Fruit fly (Drosophila melanogaster) whole organism, embryonic: ENCODE results near the gene PIG-B.

ENCODE experiments used
- Ada2b ChIP-seq: fragments of 200-800 bp; sonication (Bioruptor generic); IDR thresholded peaks from 2 replicates; pipeline ENCODE4 v1.3.6; 2022; ENCODE audit warnings: missing biosample characterization, missing genetic modification characterization
- Blimp-1 ChIP-seq: fragments of 200-800 bp; sonication (Bioruptor generic); optimal IDR thresholded peaks from 3 replicates; lab custom pipeline; 2018; ENCODE audit warnings: missing biosample characterization, missing genetic modification characterization, mild to moderate bottlenecking, moderate library complexity, missing genetic modification reagents
- CG1233 ChIP-seq: fragments of 200-800 bp; sonication (Bioruptor generic); optimal IDR thresholded peaks from 4 replicates; lab custom pipeline; 2018; ENCODE audit warnings: missing biosample characterization, mild to moderate bottlenecking, missing genetic modification characterization
- CG13287 ChIP-seq: fragments of 200-800 bp; sonication (Bioruptor generic); IDR thresholded peaks from 2 replicates; pipeline ENCODE4 v1.3.6; 2022; ENCODE audit warnings: missing biosample characterization, missing genetic modification characterization; ENCODE audit not compliant: partially characterized antibody
- CG14667 ChIP-seq: fragments of 200-800 bp; sonication (Bioruptor generic); IDR thresholded peaks from 2 replicates; pipeline ENCODE4 v1.3.6; 2022; ENCODE audit warnings: missing biosample characterization, missing genetic modification characterization
- CG14710 ChIP-seq: fragments of 200-800 bp; sonication (Bioruptor generic); optimal IDR thresholded peaks from 3 replicates; lab custom pipeline; 2019; ENCODE audit warnings: missing biosample characterization, mild to moderate bottlenecking, missing genetic modification characterization, moderate library complexity
- CG17385 ChIP-seq: fragments of 200-800 bp; sonication (Bioruptor generic); optimal IDR thresholded peaks from 3 replicates; lab custom pipeline; 2018; ENCODE audit warnings: missing biosample characterization, mild to moderate bottlenecking, missing genetic modification characterization
- CG18764 ChIP-seq: fragments of 200-800 bp; sonication (Bioruptor generic); optimal IDR thresholded peaks from 3 replicates; lab custom pipeline; 2016; ENCODE audit warnings: missing biosample characterization, missing genetic modification characterization
- CG30020 ChIP-seq: fragments of 200-800 bp; optimal IDR thresholded peaks from 2 replicates; lab custom pipeline; 2019; ENCODE audit warnings: missing biosample characterization, mild to moderate bottlenecking, missing genetic modification characterization, moderate library complexity
- CG31441 ChIP-seq: fragments of 200-800 bp; sonication (Bioruptor generic); IDR thresholded peaks from 2 replicates; pipeline ENCODE4 v1.3.6; 2022; ENCODE audit warnings: missing biosample characterization, missing genetic modification characterization
- CG34422 ChIP-seq: fragments of 200-800 bp; sonication (Bioruptor generic); IDR thresholded peaks from 3 replicates; pipeline ENCODE4 v1.3.6; 2022; ENCODE audit warnings: missing biosample characterization, missing genetic modification characterization
- CG3847 ChIP-seq: fragments of 200-800 bp; sonication (Bioruptor generic); IDR thresholded peaks from 2 replicates; pipeline ENCODE4 v1.3.6; 2022; ENCODE audit warnings: missing biosample characterization, missing genetic modification characterization
- CG3995 ChIP-seq: fragments of 200-800 bp; sonication (Bioruptor generic); optimal IDR thresholded peaks from 3 replicates; lab custom pipeline; 2016; ENCODE audit warnings: missing biosample characterization, missing genetic modification characterization
- CG4282 ChIP-seq: fragments of 200-800 bp; sonication (Bioruptor generic); optimal IDR thresholded peaks from 2 replicates; lab custom pipeline; 2016; ENCODE audit warnings: missing biosample characterization, missing genetic modification characterization
- CG5180 ChIP-seq: fragments of 200-800 bp; sonication (Bioruptor generic); optimal IDR thresholded peaks from 3 replicates; lab custom pipeline; 2017; ENCODE audit warnings: missing biosample characterization, missing genetic modification characterization, mild to moderate bottlenecking, moderate library complexity, missing genetic modification reagents
- CG7745 ChIP-seq: fragments of 200-800 bp; sonication (Bioruptor generic); optimal IDR thresholded peaks from 2 replicates; lab custom pipeline; 2018; ENCODE audit warnings: missing biosample characterization, mild to moderate bottlenecking, missing genetic modification characterization, moderate library complexity
- CG7839 ChIP-seq: fragments of 200-800 bp; sonication (Bioruptor generic); optimal IDR thresholded peaks from 3 replicates; lab custom pipeline; 2018; ENCODE audit warnings: missing biosample characterization, mild to moderate bottlenecking, missing genetic modification characterization, moderate library complexity
- CG7928 ChIP-seq: fragments of 200-800 bp; sonication (Bioruptor generic); optimal IDR thresholded peaks from 2 replicates; lab custom pipeline; 2017; ENCODE audit warnings: missing biosample characterization, mild to moderate bottlenecking, missing genetic modification characterization
- CG7987 ChIP-seq: fragments of 200-800 bp; sonication (Bioruptor generic); optimal IDR thresholded peaks from 2 replicates; lab custom pipeline; 2018; ENCODE audit warnings: missing biosample characterization, mild to moderate bottlenecking, missing genetic modification characterization, moderate library complexity
- CG8089 ChIP-seq: fragments of 200-800 bp; sonication (Bioruptor generic); optimal IDR thresholded peaks from 3 replicates; lab custom pipeline; 2016; ENCODE audit warnings: missing biosample characterization, missing genetic modification characterization
- CG9215 ChIP-seq: fragments of 200-800 bp; sonication (Bioruptor generic); IDR thresholded peaks from 2 replicates; pipeline ENCODE4 v1.3.6; 2022; ENCODE audit warnings: missing biosample characterization, missing genetic modification characterization
- CHES-1-like ChIP-seq: fragments of 200-800 bp; sonication (Bioruptor generic); optimal IDR thresholded peaks from 2 replicates; lab custom pipeline; 2016; ENCODE audit warnings: missing biosample characterization, missing genetic modification characterization
- CkIIα-i1 ChIP-seq: fragments of 200-800 bp; sonication (Bioruptor generic); IDR thresholded peaks from 2 replicates; pipeline ENCODE4 v1.3.6; 2022; ENCODE audit warnings: missing biosample characterization, missing genetic modification characterization
- Dad ChIP-seq: fragments of 200-800 bp; sonication (Bioruptor generic); optimal IDR thresholded peaks from 3 replicates; lab custom pipeline; 2016; ENCODE audit warnings: missing biosample characterization, missing genetic modification characterization
- Hsf ChIP-seq: fragments of 200-800 bp; sonication (Bioruptor generic); optimal IDR thresholded peaks from 3 replicates; lab custom pipeline; 2016; ENCODE audit warnings: missing biosample characterization, missing genetic modification characterization
- Lpt ChIP-seq: fragments of >200 bp; optimal IDR thresholded peaks from 2 replicates; lab custom pipeline; 2018; ENCODE audit warnings: missing biosample characterization, missing genetic modification characterization
- MBD-R2 ChIP-seq: fragments of 200-800 bp; sonication (Bioruptor generic); IDR thresholded peaks from 2 replicates; pipeline ENCODE4 v1.3.6; 2022; ENCODE audit warnings: missing biosample characterization, missing genetic modification characterization
- Meics ChIP-seq: fragments of 200-800 bp; sonication (Bioruptor generic); optimal IDR thresholded peaks from 2 replicates; lab custom pipeline; 2017; ENCODE audit warnings: missing biosample characterization, mild to moderate bottlenecking, missing genetic modification characterization
- NC2β ChIP-seq: fragments of 200-800 bp; sonication (Bioruptor generic); optimal IDR thresholded peaks from 2 replicates; lab custom pipeline; 2016; ENCODE audit warnings: missing biosample characterization, missing genetic modification characterization
- PHDP ChIP-seq: fragments of 200-800 bp; sonication (Bioruptor generic); optimal IDR thresholded peaks from 3 replicates; lab custom pipeline; 2018; ENCODE audit warnings: missing biosample characterization, mild to moderate bottlenecking, missing genetic modification characterization, moderate library complexity
- Rfx ChIP-seq: fragments of 200-800 bp; sonication (Bioruptor generic); IDR thresholded peaks from 2 replicates; pipeline ENCODE4 v1.3.6; 2022; ENCODE audit warnings: missing biosample characterization, missing genetic modification characterization
- Rx ChIP-seq: fragments of 200-800 bp; sonication (Bioruptor generic); IDR thresholded peaks from 2 replicates; pipeline ENCODE4 v1.3.6; 2022; ENCODE audit warnings: missing biosample characterization, missing genetic modification characterization
- Spps ChIP-seq: fragments of 200-800 bp; sonication (Bioruptor generic); optimal IDR thresholded peaks from 2 replicates; lab custom pipeline; 2018; ENCODE audit warnings: missing biosample characterization, mild to moderate bottlenecking, missing genetic modification characterization
- Trl ChIP-seq, 3 experiments: fragments of >200 bp in 2 of 3; fragments of 200-800 bp in 1 of 3; sonication (Bioruptor generic) in 1 of 3; optimal IDR thresholded peaks; 2 replicates in 1 of 3; 3 replicates in 2 of 3; lab custom pipeline; 2016 to 2017; ENCODE audit warnings: missing biosample characterization in 1 of 3, missing genetic modification characterization in 1 of 3
- YL-1 ChIP-seq: fragments of 200-800 bp; sonication (Bioruptor generic); optimal IDR thresholded peaks from 3 replicates; lab custom pipeline; 2017; ENCODE audit warnings: missing biosample characterization, mild to moderate bottlenecking, missing genetic modification characterization
- chn ChIP-seq: fragments of 200-800 bp; sonication (Bioruptor generic); optimal IDR thresholded peaks from 2 replicates; lab custom pipeline; 2016; ENCODE audit warnings: missing biosample characterization, missing genetic modification characterization
- dan ChIP-seq: fragments of 200-800 bp; sonication (Bioruptor generic); IDR thresholded peaks from 2 replicates; pipeline ENCODE4 v1.3.6; 2022; ENCODE audit warnings: missing biosample characterization, missing genetic modification characterization
- esg ChIP-seq: fragments of 200-800 bp; sonication (Bioruptor generic); conservative IDR thresholded peaks from 2 replicates; pipeline ENCODE4 v1.3.6; 2022; ENCODE audit warnings: missing biosample characterization, missing genetic modification characterization
- ewg ChIP-seq: fragments of 200-800 bp; sonication (Bioruptor generic); optimal IDR thresholded peaks from 3 replicates; lab custom pipeline; 2017; ENCODE audit warnings: mild to moderate bottlenecking, missing biosample characterization, missing genetic modification reagents, missing genetic modification characterization
- exex ChIP-seq: fragments of 200-800 bp; sonication (Bioruptor generic); optimal IDR thresholded peaks from 4 replicates; lab custom pipeline; 2018; ENCODE audit warnings: missing biosample characterization, mild to moderate bottlenecking, missing genetic modification characterization, moderate library complexity
- gcm ChIP-seq: fragments of 200-800 bp; sonication (Bioruptor generic); optimal IDR thresholded peaks from 2 replicates; lab custom pipeline; 2019; ENCODE audit warnings: missing biosample characterization, mild to moderate bottlenecking, missing genetic modification characterization, moderate library complexity
- inv ChIP-seq: fragments of 200-800 bp; sonication (Bioruptor generic); IDR thresholded peaks from 2 replicates; pipeline ENCODE4 v1.3.6; 2022; ENCODE audit warnings: missing biosample characterization, missing genetic modification characterization; ENCODE audit not compliant: partially characterized antibody
- kay ChIP-seq: fragments of 200-800 bp; sonication (Bioruptor generic); optimal IDR thresholded peaks from 2 replicates; lab custom pipeline; 2016; ENCODE audit warnings: missing biosample characterization, missing genetic modification characterization
- mam ChIP-seq: fragments of 200-800 bp; sonication (Bioruptor generic); optimal IDR thresholded peaks from 3 replicates; lab custom pipeline; 2016; ENCODE audit warnings: missing biosample characterization, missing genetic modification characterization
- nmo ChIP-seq: fragments of 200-800 bp; sonication (Bioruptor generic); optimal IDR thresholded peaks from 2 replicates; lab custom pipeline; 2018; ENCODE audit warnings: missing biosample characterization, mild to moderate bottlenecking, missing genetic modification characterization, moderate library complexity
- ro ChIP-seq: fragments of 200-800 bp; sonication (Bioruptor generic); IDR thresholded peaks from 2 replicates; pipeline ENCODE4 v1.3.6; 2022; ENCODE audit warnings: missing biosample characterization, missing genetic modification characterization
- tgo ChIP-seq: fragments of 200-800 bp; sonication (Bioruptor generic); IDR thresholded peaks from 3 replicates; pipeline ENCODE4 v1.3.6; 2022; ENCODE audit warnings: missing biosample characterization, missing genetic modification characterization
- toy ChIP-seq: fragments of 200-800 bp; sonication (Bioruptor generic); IDR thresholded peaks from 2 replicates; pipeline ENCODE4 v1.3.6; 2022; ENCODE audit warnings: missing biosample characterization, missing genetic modification characterization
- trh ChIP-seq: fragments of 200-800 bp; sonication (Bioruptor generic); optimal IDR thresholded peaks from 2 replicates; lab custom pipeline; 2016; ENCODE audit warnings: missing biosample characterization, missing genetic modification characterization
- wek ChIP-seq: fragments of 200-800 bp; sonication (Bioruptor generic); optimal IDR thresholded peaks from 3 replicates; lab custom pipeline; 2018; ENCODE audit warnings: missing biosample characterization, mild to moderate bottlenecking, missing genetic modification characterization, moderate library complexity
- zen2 ChIP-seq: fragments of 200-800 bp; sonication (Bioruptor generic); IDR thresholded peaks from 3 replicates; pipeline ENCODE4 v1.3.6; 2022; ENCODE audit warnings: missing biosample characterization, missing genetic modification characterization; ENCODE audit not compliant: partially characterized antibody
- zf30C ChIP-seq: fragments of 200-800 bp; sonication (Bioruptor generic); optimal IDR thresholded peaks from 3 replicates; lab custom pipeline; 2018; ENCODE audit warnings: missing biosample characterization, mild to moderate bottlenecking, missing genetic modification characterization

The PIG-B gene

DNA sequence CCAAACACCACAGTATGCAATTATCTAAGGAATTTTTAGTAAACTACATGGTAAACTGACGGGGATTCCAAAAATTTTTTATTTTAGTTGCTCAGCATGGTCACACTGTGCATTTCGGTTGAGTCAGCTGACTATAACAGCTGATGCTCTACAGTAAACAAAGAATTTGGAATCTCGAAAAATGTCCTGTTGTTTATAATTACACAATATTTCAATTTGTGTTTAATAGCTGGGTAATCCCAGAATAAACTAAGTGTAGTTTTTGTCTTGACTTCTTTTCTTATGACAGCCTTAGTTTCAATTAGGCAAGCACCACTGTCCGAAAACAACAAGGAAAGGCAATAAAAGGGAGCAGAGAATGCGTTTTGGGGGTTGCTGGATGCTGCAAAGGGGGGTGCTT, 25.4 kb upstream of the PIG-B start:
- peak; percentile 43 for TF ChIP-seq CG7839
- TF ChIP-seq Trl (optimal IDR thresholded peaks at IDR 0.05; lab: Kevin White, UChicago) = no peak
- peak; percentile 1 for TF ChIP-seq Trl (GFP tag; optimal IDR thresholded peaks at IDR 0.05; lab: Kevin White, UChicago)
- no peak for TF ChIP-seq CG3847
- TF ChIP-seq wek = no peak
- TF ChIP-seq CG7745 (tag; lab: Kevin White, UChicago) = no peak
- TF ChIP-seq Lpt (GFP tag; lab: Kevin White, UChicago) = no peak
- TF ChIP-seq CHES-1-like (GFP tag; lab: Kevin White, UChicago) = no peak
- no peak for TF ChIP-seq mam (GFP tag; lab: Kevin White, UChicago)
- TF ChIP-seq CG5180 = no peak
- TF ChIP-seq tgo (GFP tag; lab: Robert Waterston, UW) = peak; percentile 35; the same call in 1 of the 3 replicates
- no peak for TF ChIP-seq CG30020 (tag; lab: Kevin White, UChicago)
- TF ChIP-seq Blimp-1 = no peak
- TF ChIP-seq CG1233 = no peak
- TF ChIP-seq CG9215 = 0 out of 2 replicates have a peak, but pooled peaks have one; percentile 5
- no peak for TF ChIP-seq toy (GFP tag; lab: Robert Waterston, UW)
- TF ChIP-seq NC2β (GFP tag; lab: Kevin White, UChicago) = no peak
- TF ChIP-seq CG13287 = no peak
- TF ChIP-seq Spps (tag; lab: Kevin White, UChicago) = no peak
- no peak for TF ChIP-seq trh (GFP tag; lab: Kevin White, UChicago)
- TF ChIP-seq dan (GFP tag; lab: Robert Waterston, UW) = no peak
- peak; percentile 28; the same call in 1 of the 3 replicates for TF ChIP-seq CG34422 (GFP tag; lab: Robert Waterston, UW)
- no peak for TF ChIP-seq CG31441 (GFP tag; lab: Robert Waterston, UW)
- TF ChIP-seq gcm (GFP tag; lab: Kevin White, UChicago) = no peak
- no peak for TF ChIP-seq CG7987
- TF ChIP-seq inv = no peak
- TF ChIP-seq CG8089 (GFP tag; lab: Kevin White, UChicago) = no peak
- no peak for TF ChIP-seq CG17385 (GFP tag; lab: Kevin White, UChicago)
- no peak for TF ChIP-seq Hsf (GFP tag; lab: Kevin White, UChicago)
- no peak for TF ChIP-seq zen2 (GFP tag; lab: Robert Waterston, UW)
- TF ChIP-seq ro (GFP tag; lab: Robert Waterston, UW) = no peak
- no peak for TF ChIP-seq ewg (GFP tag; lab: Kevin White, UChicago)
- TF ChIP-seq CG7928 (GFP tag; lab: Kevin White, UChicago) = no peak
- TF ChIP-seq nmo = peak; percentile 16
- TF ChIP-seq YL-1 (GFP tag; lab: Kevin White, UChicago) = no peak
- TF ChIP-seq CG14710 (tag; lab: Kevin White, UChicago) = no peak
- TF ChIP-seq CG4282 = no peak
- no peak for TF ChIP-seq Rfx
- no peak for TF ChIP-seq MBD-R2 (GFP tag; lab: Robert Waterston, UW)
- no peak for TF ChIP-seq kay (GFP tag; lab: Kevin White, UChicago)
- TF ChIP-seq chn (GFP tag; lab: Kevin White, UChicago) = peak; percentile 15
- no peak for TF ChIP-seq CG14667 (GFP tag; lab: Robert Waterston, UW)
- TF ChIP-seq esg (GFP tag; lab: Robert Waterston, UW) = no peak
- TF ChIP-seq exex (tag; lab: Kevin White, UChicago) = no peak
- TF ChIP-seq zf30C (GFP tag; lab: Kevin White, UChicago) = no peak
- no peak for TF ChIP-seq CkIIα-i1
- no peak for TF ChIP-seq Meics (GFP tag; lab: Kevin White, UChicago)
- TF ChIP-seq Ada2b (GFP tag; lab: Robert Waterston, UW) = no peak
- no peak for TF ChIP-seq Rx (GFP tag; lab: Robert Waterston, UW)
- no peak for TF ChIP-seq CG3995 (GFP tag; lab: Kevin White, UChicago)
- TF ChIP-seq CG18764 = no peak
- no peak for TF ChIP-seq Dad (GFP tag; lab: Kevin White, UChicago)
- TF ChIP-seq PHDP (tag; lab: Kevin White, UChicago) = no peak
